Fruit fly (Drosophila melanogaster) whole organism, embryonic: ENCODE measurements around the gene Gclm.

Experiments
- Adf1 ChIP-seq: fragments of 200-800 bp; sonication (Bioruptor generic); IDR thresholded peaks from 2 replicates; pipeline ENCODE4 v1.3.6; 2022; ENCODE audit warnings: missing biosample characterization, missing genetic modification characterization
- B-H2 ChIP-seq: fragments of 200-800 bp; sonication (Bioruptor generic); optimal IDR thresholded peaks from 2 replicates; lab custom pipeline; 2018; ENCODE audit warnings: missing biosample characterization, mild to moderate bottlenecking, missing genetic modification characterization
- Blimp-1 ChIP-seq: fragments of 200-800 bp; sonication (Bioruptor generic); optimal IDR thresholded peaks from 3 replicates; lab custom pipeline; 2018; ENCODE audit warnings: missing biosample characterization, missing genetic modification characterization, mild to moderate bottlenecking, moderate library complexity, missing genetic modification reagents
- CG10366 ChIP-seq: fragments of 200-800 bp; sonication (Bioruptor generic); IDR thresholded peaks from 2 replicates; pipeline ENCODE4 v1.3.6; 2022; ENCODE audit warnings: missing biosample characterization, missing genetic modification characterization
- CG11093 ChIP-seq: fragments of 200-800 bp; sonication (Bioruptor generic); IDR thresholded peaks from 3 replicates; pipeline ENCODE4 v1.3.6; 2022; ENCODE audit warnings: missing biosample characterization, missing genetic modification characterization
- CG11247 ChIP-seq: fragments of 200-800 bp; sonication (Bioruptor generic); IDR thresholded peaks from 2 replicates; pipeline ENCODE4 v1.3.6; 2022; ENCODE audit warnings: missing biosample characterization, missing genetic modification characterization
- CG11504 ChIP-seq: fragments of 200-800 bp; sonication (Bioruptor generic); optimal IDR thresholded peaks from 3 replicates; lab custom pipeline; 2019; ENCODE audit warnings: missing biosample characterization, mild to moderate bottlenecking, missing genetic modification characterization, moderate library complexity
- CG12104 ChIP-seq: fragments of 200-800 bp; sonication (Bioruptor generic); optimal IDR thresholded peaks from 3 replicates; lab custom pipeline; 2016; ENCODE audit warnings: missing biosample characterization, missing genetic modification characterization
- CG12744 ChIP-seq: fragments of 200-800 bp; sonication (Bioruptor generic); optimal IDR thresholded peaks from 2 replicates; lab custom pipeline; 2016; ENCODE audit warnings: missing biosample characterization, missing genetic modification characterization
- CG14014 ChIP-seq: fragments of 200-800 bp; sonication (Bioruptor generic); IDR thresholded peaks from 2 replicates; pipeline ENCODE4 v1.3.6; 2022; ENCODE audit warnings: missing biosample characterization, missing genetic modification characterization
- CG15479 ChIP-seq: fragments of 200-800 bp; sonication (Bioruptor generic); optimal IDR thresholded peaks from 3 replicates; lab custom pipeline; 2019; ENCODE audit warnings: missing biosample characterization, mild to moderate bottlenecking, missing genetic modification characterization, moderate library complexity
- CG1603 ChIP-seq: fragments of 200-800 bp; sonication (Bioruptor generic); optimal IDR thresholded peaks from 2 replicates; lab custom pipeline; 2019; ENCODE audit warnings: missing biosample characterization, mild to moderate bottlenecking, missing genetic modification characterization, moderate library complexity
- CG16815 ChIP-seq: fragments of 200-800 bp; sonication (Bioruptor generic); optimal IDR thresholded peaks from 3 replicates; lab custom pipeline; 2017; ENCODE audit warnings: missing biosample characterization, mild to moderate bottlenecking, missing genetic modification characterization
- CG17912 ChIP-seq: fragments of 200-800 bp; sonication (Bioruptor generic); optimal IDR thresholded peaks from 2 replicates; lab custom pipeline; 2018; ENCODE audit warnings: missing biosample characterization, mild to moderate bottlenecking, missing genetic modification characterization
- CG3065 ChIP-seq: fragments of 200-800 bp; sonication (Bioruptor generic); optimal IDR thresholded peaks from 2 replicates; lab custom pipeline; 2016; ENCODE audit warnings: missing biosample characterization, missing genetic modification characterization
- CG32532 ChIP-seq: fragments of 200-800 bp; sonication (Bioruptor generic); IDR thresholded peaks from 2 replicates; pipeline ENCODE4 v1.3.6; 2022; ENCODE audit warnings: missing biosample characterization, missing genetic modification characterization
- CG3995 ChIP-seq: fragments of 200-800 bp; sonication (Bioruptor generic); optimal IDR thresholded peaks from 3 replicates; lab custom pipeline; 2016; ENCODE audit warnings: missing biosample characterization, missing genetic modification characterization
- CG4328 ChIP-seq: fragments of 200-800 bp; sonication (Bioruptor generic); optimal IDR thresholded peaks from 3 replicates; lab custom pipeline; 2017; ENCODE audit warnings: missing biosample characterization, missing genetic modification reagents, missing genetic modification characterization
- CG4730 ChIP-seq: fragments of 200-800 bp; sonication (Bioruptor generic); IDR thresholded peaks from 2 replicates; pipeline ENCODE4 v1.3.6; 2022; ENCODE audit warnings: missing biosample characterization, missing genetic modification characterization
- CG7372 ChIP-seq: fragments of 200-800 bp; sonication (Bioruptor generic); IDR thresholded peaks from 2 replicates; pipeline ENCODE4 v1.3.6; 2022; ENCODE audit warnings: missing biosample characterization, missing genetic modification characterization
- CG7745 ChIP-seq: fragments of 200-800 bp; sonication (Bioruptor generic); optimal IDR thresholded peaks from 2 replicates; lab custom pipeline; 2018; ENCODE audit warnings: missing biosample characterization, mild to moderate bottlenecking, missing genetic modification characterization, moderate library complexity
- CG7786 ChIP-seq: fragments of 200-800 bp; sonication (Bioruptor generic); optimal IDR thresholded peaks from 2 replicates; lab custom pipeline; 2016; ENCODE audit warnings: missing biosample characterization, missing genetic modification characterization
- CG7839 ChIP-seq: fragments of 200-800 bp; sonication (Bioruptor generic); optimal IDR thresholded peaks from 3 replicates; lab custom pipeline; 2018; ENCODE audit warnings: missing biosample characterization, mild to moderate bottlenecking, missing genetic modification characterization, moderate library complexity
- CG8290 ChIP-seq, 3 experiments: fragments of 200-800 bp; sonication (Bioruptor generic); optimal IDR thresholded peaks; 2 replicates each; lab custom pipeline; 2016 to 2019; ENCODE audit warnings: missing biosample characterization in 3 of 3, missing genetic modification characterization in 3 of 3, mild to moderate bottlenecking in 2 of 3, moderate library complexity in 1 of 3
- CG9797 ChIP-seq: fragments of 200-800 bp; sonication (Bioruptor generic); optimal IDR thresholded peaks from 3 replicates; lab custom pipeline; 2018; ENCODE audit warnings: missing biosample characterization, mild to moderate bottlenecking, missing genetic modification characterization
- CG9817 ChIP-seq: fragments of 200-800 bp; sonication (Bioruptor generic); optimal IDR thresholded peaks from 2 replicates; lab custom pipeline; 2018; ENCODE audit warnings: missing biosample characterization, mild to moderate bottlenecking, missing genetic modification characterization, moderate library complexity
- CG9932 ChIP-seq: fragments of 200-800 bp; sonication (Bioruptor generic); IDR thresholded peaks from 2 replicates; pipeline ENCODE4 v1.3.6; 2022; ENCODE audit warnings: missing biosample characterization, missing genetic modification characterization
- CTCF ChIP-seq: fragments of 200-800 bp; sonication (Bioruptor generic); optimal IDR thresholded peaks from 2 replicates; lab custom pipeline; 2017; ENCODE audit warnings: missing biosample characterization, mild to moderate bottlenecking, missing genetic modification characterization, moderate library complexity
- Deaf1 ChIP-seq: fragments of 200-800 bp; optimal IDR thresholded peaks from 3 replicates; lab custom pipeline; 2019; ENCODE audit warnings: missing biosample characterization, mild to moderate bottlenecking, missing genetic modification characterization, moderate library complexity
- Drgx ChIP-seq: fragments of 200-800 bp; sonication (Bioruptor generic); IDR thresholded peaks from 2 replicates; pipeline ENCODE4 v1.3.6; 2022; ENCODE audit warnings: missing biosample characterization, missing genetic modification characterization
- HLHmδ ChIP-seq: fragments of 200-800 bp; sonication (Bioruptor generic); optimal IDR thresholded peaks from 2 replicates; lab custom pipeline; 2018; ENCODE audit warnings: missing biosample characterization, mild to moderate bottlenecking, missing genetic modification characterization, moderate library complexity
- Hand ChIP-seq: fragments of 200-800 bp; sonication (Bioruptor generic); optimal IDR thresholded peaks from 2 replicates; lab custom pipeline; 2017; ENCODE audit warnings: mild to moderate bottlenecking, missing biosample characterization, missing genetic modification reagents, missing genetic modification characterization
- Lim3 ChIP-seq: fragments of 200-800 bp; sonication (Bioruptor generic); IDR thresholded peaks from 2 replicates; pipeline ENCODE4 v1.3.6; 2022; ENCODE audit warnings: missing biosample characterization, missing genetic modification characterization
- Lpt ChIP-seq: fragments of >200 bp; optimal IDR thresholded peaks from 2 replicates; lab custom pipeline; 2018; ENCODE audit warnings: missing biosample characterization, missing genetic modification characterization
- Mrtf ChIP-seq: fragments of 200-800 bp; sonication (Bioruptor generic); IDR thresholded peaks from 3 replicates; pipeline ENCODE4 v1.3.6; 2022; ENCODE audit warnings: missing biosample characterization, missing genetic modification characterization
- NC2β ChIP-seq: fragments of 200-800 bp; sonication (Bioruptor generic); optimal IDR thresholded peaks from 2 replicates; lab custom pipeline; 2016; ENCODE audit warnings: missing biosample characterization, missing genetic modification characterization
- Spps ChIP-seq: fragments of 200-800 bp; sonication (Bioruptor generic); optimal IDR thresholded peaks from 2 replicates; lab custom pipeline; 2018; ENCODE audit warnings: missing biosample characterization, mild to moderate bottlenecking, missing genetic modification characterization
- Sry-β ChIP-seq: fragments of 200-800 bp; sonication (Bioruptor generic); optimal IDR thresholded peaks from 2 replicates; lab custom pipeline; 2018; ENCODE audit warnings: missing biosample characterization, mild to moderate bottlenecking, missing genetic modification characterization, moderate library complexity
- Sry-δ ChIP-seq: fragments of 200-800 bp; sonication (Bioruptor generic); optimal IDR thresholded peaks from 2 replicates; lab custom pipeline; 2016; ENCODE audit warnings: missing biosample characterization, missing genetic modification characterization
- Xbp1 ChIP-seq: fragments of 200-800 bp; sonication (Bioruptor generic); optimal IDR thresholded peaks from 3 replicates; lab custom pipeline; 2016; ENCODE audit warnings: missing biosample characterization, mild to moderate bottlenecking, missing genetic modification characterization
- YL-1 ChIP-seq: fragments of 200-800 bp; sonication (Bioruptor generic); optimal IDR thresholded peaks from 3 replicates; lab custom pipeline; 2017; ENCODE audit warnings: missing biosample characterization, mild to moderate bottlenecking, missing genetic modification characterization
- ara ChIP-seq: fragments of 200-800 bp; sonication (Bioruptor generic); IDR thresholded peaks from 2 replicates; pipeline ENCODE4 v1.3.6; 2022; ENCODE audit warnings: missing biosample characterization, missing genetic modification characterization
- br ChIP-seq: fragments of >200 bp; optimal IDR thresholded peaks from 2 replicates; lab custom pipeline; 2017
- chinmo ChIP-seq: fragments of 200-800 bp; sonication (Bioruptor generic); IDR thresholded peaks from 4 replicates; pipeline ENCODE4 v1.3.6; 2022; ENCODE audit warnings: missing biosample characterization, missing genetic modification characterization; ENCODE audit not compliant: partially characterized antibody
- crp ChIP-seq, 2 experiments: fragments of 200-800 bp; sonication (Bioruptor generic); optimal IDR thresholded peaks; 2 replicates in 1 of 2; 3 replicates in 1 of 2; lab custom pipeline; 2017; ENCODE audit warnings: missing biosample characterization in 2 of 2, missing genetic modification characterization in 2 of 2, mild to moderate bottlenecking in 1 of 2, moderate library complexity in 1 of 2
- dati ChIP-seq: fragments of 200-800 bp; sonication (Bioruptor generic); IDR thresholded peaks from 2 replicates; pipeline ENCODE4 v1.3.6; 2022; ENCODE audit warnings: missing biosample characterization, missing genetic modification characterization
- gcm ChIP-seq: fragments of 200-800 bp; sonication (Bioruptor generic); optimal IDR thresholded peaks from 2 replicates; lab custom pipeline; 2019; ENCODE audit warnings: missing biosample characterization, mild to moderate bottlenecking, missing genetic modification characterization, moderate library complexity
- nom ChIP-seq: fragments of 200-800 bp; sonication (Bioruptor generic); optimal IDR thresholded peaks from 2 replicates; lab custom pipeline; 2017; ENCODE audit warnings: missing biosample characterization, missing genetic modification characterization, mild to moderate bottlenecking, moderate library complexity, missing genetic modification reagents
- sim ChIP-seq: fragments of 200-800 bp; sonication (Bioruptor generic); IDR thresholded peaks from 2 replicates; pipeline ENCODE4 v1.3.6; 2022; ENCODE audit warnings: missing biosample characterization, missing genetic modification characterization
- tin ChIP-seq: fragments of 200-800 bp; sonication (Bioruptor generic); optimal IDR thresholded peaks from 3 replicates; lab custom pipeline; 2016; ENCODE audit warnings: missing biosample characterization, missing genetic modification characterization
- tll ChIP-seq, 2 experiments: fragments of 200-800 bp in 1 of 2; fragments of >200 bp in 1 of 2; sonication (Bioruptor generic) in 1 of 2; optimal IDR thresholded peaks; 2 replicates each; lab custom pipeline; 2017 to 2019; ENCODE audit warnings: missing biosample characterization in 2 of 2, missing genetic modification characterization in 2 of 2, mild to moderate bottlenecking in 1 of 2, moderate library complexity in 1 of 2

The Gclm gene

DNA sequence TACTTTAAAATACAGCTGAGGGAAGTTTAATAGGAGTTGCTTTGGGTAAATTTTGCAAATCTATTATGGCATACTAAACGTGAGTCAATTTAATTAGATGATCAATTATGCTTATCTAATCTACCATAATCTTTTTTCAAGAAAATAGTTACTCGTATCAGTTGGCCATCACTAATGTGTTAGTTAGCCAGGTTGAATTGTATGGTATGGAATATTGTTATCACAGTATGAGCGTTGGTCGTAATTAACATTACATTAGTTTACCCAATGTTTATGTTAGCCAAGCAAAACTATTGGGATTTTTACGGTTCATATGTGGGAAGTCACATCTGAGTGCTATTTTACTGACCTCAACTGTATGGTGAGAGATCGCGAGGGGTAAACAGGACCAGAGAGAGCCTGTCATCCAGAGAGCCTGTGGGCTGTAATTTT is 12.8 kb downstream of the Gclm start (continued):
- TF ChIP-seq tin (GFP tag; lab: Kevin White, UChicago) = peak; percentile 68
- TF ChIP-seq CG11247 (GFP tag; lab: Robert Waterston, UW) = no peak
- TF ChIP-seq CG3065 (GFP tag; lab: Kevin White, UChicago) = no peak
- TF ChIP-seq CG9932 = no peak
- TF ChIP-seq gcm (GFP tag; lab: Kevin White, UChicago) = peak; percentile 80
- TF ChIP-seq CG14014 = no peak
- TF ChIP-seq br (lab: Kevin White, UChicago) = no peak
- TF ChIP-seq HLHmδ (GFP tag; lab: Kevin White, UChicago) = no peak
- no peak for TF ChIP-seq Mrtf (GFP tag; lab: Robert Waterston, UW)
- TF ChIP-seq Spps (tag; lab: Kevin White, UChicago) = peak; percentile 65
- peak; percentile 5 for TF ChIP-seq Sry-β
- no peak for TF ChIP-seq CG11504 (tag; lab: Kevin White, UChicago)
- peak; percentile 81 for TF ChIP-seq CG1603 (tag; lab: Kevin White, UChicago)
- 0 out of 2 replicates have a peak, but pooled peaks have one; percentile 23 for TF ChIP-seq ara (GFP tag; lab: Robert Waterston, UW)
- no peak for TF ChIP-seq B-H2
- TF ChIP-seq CG7372 (GFP tag; lab: Robert Waterston, UW) = no peak
- no peak for TF ChIP-seq Lim3 (GFP tag; lab: Robert Waterston, UW)
- no peak for TF ChIP-seq dati (GFP tag; lab: Robert Waterston, UW)
- no peak for TF ChIP-seq CG17912 (GFP tag; lab: Kevin White, UChicago)
- TF ChIP-seq CG9817 = peak; percentile 27
- peak; percentile 55 for TF ChIP-seq CG12744 (GFP tag; lab: Kevin White, UChicago)
- TF ChIP-seq Lpt (GFP tag; lab: Kevin White, UChicago) = no peak
- peak; percentile 30 for TF ChIP-seq nom (GFP tag; lab: Kevin White, UChicago)
- TF ChIP-seq Blimp-1 = peak; percentile 59
- no peak for TF ChIP-seq Drgx (GFP tag; lab: Robert Waterston, UW)
- TF ChIP-seq Hand (GFP tag; lab: Kevin White, UChicago) = no peak
- TF ChIP-seq CG4328 (GFP tag; lab: Kevin White, UChicago) = no peak
- TF ChIP-seq CG7786 (GFP tag; lab: Kevin White, UChicago) = peak; percentile 80
- TF ChIP-seq CG9797 = no peak
- TF ChIP-seq crp (GFP tag; optimal IDR thresholded peaks at IDR 0.05; lab: Kevin White, UChicago) = peak in 1 of 2 experiments; percentile 20
- TF ChIP-seq CG16815 = peak; percentile 92
- no peak for TF ChIP-seq CG4730
- TF ChIP-seq NC2β = peak; percentile 82
- peak; percentile 20 for TF ChIP-seq Deaf1
- no peak for TF ChIP-seq CG32532 (GFP tag; lab: Robert Waterston, UW)
- no peak for TF ChIP-seq chinmo (GFP tag; lab: Robert Waterston, UW)
- no peak; the same call in 1 of the 2 replicates for TF ChIP-seq CG10366 (GFP tag; lab: Robert Waterston, UW)
- TF ChIP-seq CG7839 (tag; lab: Kevin White, UChicago) = peak; percentile 78
- TF ChIP-seq CG8290 (GFP tag; optimal IDR thresholded peaks at IDR 0.05; lab: Kevin White, UChicago) = peak; percentile 83
- TF ChIP-seq CG8290 (tag; optimal IDR thresholded peaks at IDR 0.05; lab: Kevin White, UChicago) = peak in 1 of 2 experiments; percentile 81
- TF ChIP-seq sim (GFP tag; lab: Robert Waterston, UW) = 0 out of 2 replicates have a peak, but pooled peaks have one; percentile 13
- TF ChIP-seq CG15479 (GFP tag; lab: Kevin White, UChicago) = peak; percentile 65
- TF ChIP-seq CTCF (GFP tag; lab: Kevin White, UChicago) = no peak
- peak; percentile 18 for TF ChIP-seq CG3995
- TF ChIP-seq Adf1 (GFP tag; lab: Robert Waterston, UW) = no peak
- TF ChIP-seq YL-1 (GFP tag; lab: Kevin White, UChicago) = peak; percentile 26
- TF ChIP-seq CG7745 (tag; lab: Kevin White, UChicago) = no peak
- TF ChIP-seq CG11093 (GFP tag; lab: Robert Waterston, UW) = 0 out of 3 replicates have a peak, but pooled peaks have one; percentile 50
- TF ChIP-seq Xbp1 (GFP tag; lab: Kevin White, UChicago) = peak; percentile 53
- peak; percentile 49 for TF ChIP-seq CG12104 (GFP tag; lab: Kevin White, UChicago)
- TF ChIP-seq Sry-δ (GFP tag; lab: Kevin White, UChicago) = peak; percentile 32
- TF ChIP-seq tll (GFP tag; optimal IDR thresholded peaks at IDR 0.05; lab: Kevin White, UChicago) = peak in 1 of 2 experiments; percentile 96
